Fruit fly (Drosophila melanogaster) whole organism, embryonic: Measurements from ENCODE around the gene EndoGI.

Experiments used
- BEAF-32 ChIP-seq: fragments of 200-800 bp; sonication (Bioruptor generic); optimal IDR thresholded peaks from 3 replicates; lab custom pipeline; 2017; ENCODE audit warnings: missing biosample characterization, missing genetic modification characterization, mild to moderate bottlenecking, moderate library complexity, missing genetic modification reagents
- Bteb2 ChIP-seq: fragments of 200-800 bp; sonication (Bioruptor generic); optimal IDR thresholded peaks from 2 replicates; lab custom pipeline; 2016; ENCODE audit warnings: missing biosample characterization, missing genetic modification characterization
- CG10267 ChIP-seq: fragments of 200-800 bp; sonication (Bioruptor generic); optimal IDR thresholded peaks from 2 replicates; lab custom pipeline; 2018; ENCODE audit warnings: missing biosample characterization, mild to moderate bottlenecking, missing genetic modification characterization, moderate library complexity
- CG10654 ChIP-seq: fragments of 200-800 bp; sonication (Bioruptor generic); optimal IDR thresholded peaks from 2 replicates; lab custom pipeline; 2016; ENCODE audit warnings: missing biosample characterization, missing genetic modification characterization
- CG12071 ChIP-seq: fragments of 200-800 bp; sonication (Bioruptor generic); optimal IDR thresholded peaks from 3 replicates; lab custom pipeline; 2018; ENCODE audit warnings: missing biosample characterization, mild to moderate bottlenecking, missing genetic modification characterization
- CG12155 ChIP-seq: fragments of 200-800 bp; sonication (Bioruptor generic); optimal IDR thresholded peaks from 3 replicates; lab custom pipeline; 2016; ENCODE audit warnings: missing biosample characterization, missing genetic modification characterization
- CG12299 ChIP-seq: fragments of 200-800 bp; sonication (Bioruptor generic); optimal IDR thresholded peaks from 2 replicates; lab custom pipeline; 2018; ENCODE audit warnings: missing biosample characterization, mild to moderate bottlenecking, missing genetic modification characterization
- CG12659 ChIP-seq: fragments of 200-800 bp; sonication (Bioruptor generic); optimal IDR thresholded peaks from 3 replicates; lab custom pipeline; 2017; ENCODE audit warnings: mild to moderate bottlenecking, missing biosample characterization, missing genetic modification reagents, missing genetic modification characterization
- CG14710 ChIP-seq: fragments of 200-800 bp; sonication (Bioruptor generic); optimal IDR thresholded peaks from 3 replicates; lab custom pipeline; 2019; ENCODE audit warnings: missing biosample characterization, mild to moderate bottlenecking, missing genetic modification characterization, moderate library complexity
- CG15073 ChIP-seq: fragments of 200-800 bp; sonication (Bioruptor generic); optimal IDR thresholded peaks from 2 replicates; lab custom pipeline; 2016; ENCODE audit warnings: missing biosample characterization, missing genetic modification characterization
- CG15479 ChIP-seq: fragments of 200-800 bp; sonication (Bioruptor generic); optimal IDR thresholded peaks from 3 replicates; lab custom pipeline; 2019; ENCODE audit warnings: missing biosample characterization, mild to moderate bottlenecking, missing genetic modification characterization, moderate library complexity
- CG16779 ChIP-seq: fragments of 200-800 bp; sonication (Bioruptor generic); IDR thresholded peaks from 2 replicates; pipeline ENCODE4 v1.3.6; 2022; ENCODE audit warnings: missing biosample characterization, missing genetic modification characterization
- CG16813 ChIP-seq: fragments of 200-800 bp; sonication (Bioruptor generic); IDR thresholded peaks from 3 replicates; pipeline ENCODE4 v1.3.6; 2022; ENCODE audit warnings: missing biosample characterization, missing genetic modification characterization; ENCODE audit not compliant: partially characterized antibody
- CG18011 ChIP-seq: fragments of 200-800 bp; sonication (Bioruptor generic); optimal IDR thresholded peaks from 2 replicates; lab custom pipeline; 2017; ENCODE audit warnings: missing biosample characterization, missing genetic modification characterization, mild to moderate bottlenecking, moderate library complexity, missing genotype
- CG1832 ChIP-seq: fragments of 200-800 bp; sonication (Bioruptor generic); optimal IDR thresholded peaks from 2 replicates; lab custom pipeline; 2017; ENCODE audit warnings: missing biosample characterization, mild to moderate bottlenecking, missing genetic modification characterization, inconsistent platforms
- CG2199 ChIP-seq: fragments of 200-800 bp; sonication (Bioruptor generic); IDR thresholded peaks from 3 replicates; pipeline ENCODE4 v1.3.6; 2022; ENCODE audit warnings: missing biosample characterization, missing genetic modification characterization
- CG31224 ChIP-seq: fragments of 200-800 bp; sonication (Bioruptor generic); IDR thresholded peaks from 2 replicates; pipeline ENCODE4 v1.3.6; 2022; ENCODE audit warnings: missing biosample characterization, missing genetic modification characterization
- CG32767 ChIP-seq: fragments of 200-800 bp; sonication (Bioruptor generic); IDR thresholded peaks from 2 replicates; pipeline ENCODE4 v1.3.6; 2022; ENCODE audit warnings: missing biosample characterization, missing genetic modification characterization
- CG4820 ChIP-seq: fragments of 200-800 bp; sonication (Bioruptor generic); optimal IDR thresholded peaks from 3 replicates; lab custom pipeline; 2016; ENCODE audit warnings: missing biosample characterization, missing genetic modification characterization
- CG5953 ChIP-seq: fragments of 200-800 bp; sonication (Bioruptor generic); IDR thresholded peaks from 2 replicates; pipeline ENCODE4 v1.3.6; 2022; ENCODE audit warnings: missing biosample characterization, missing genetic modification characterization
- CG8388 ChIP-seq: fragments of 200-800 bp; sonication (Bioruptor generic); optimal IDR thresholded peaks from 2 replicates; lab custom pipeline; 2019; ENCODE audit warnings: missing biosample characterization, mild to moderate bottlenecking, missing genetic modification characterization, moderate library complexity
- CG8924 ChIP-seq: fragments of 200-800 bp; optimal IDR thresholded peaks from 3 replicates; lab custom pipeline; 2019; ENCODE audit warnings: missing biosample characterization, mild to moderate bottlenecking, missing genetic modification characterization, moderate library complexity
- CG9797 ChIP-seq: fragments of 200-800 bp; sonication (Bioruptor generic); optimal IDR thresholded peaks from 3 replicates; lab custom pipeline; 2018; ENCODE audit warnings: missing biosample characterization, mild to moderate bottlenecking, missing genetic modification characterization
- CTCF ChIP-seq: fragments of 200-800 bp; sonication (Bioruptor generic); optimal IDR thresholded peaks from 2 replicates; lab custom pipeline; 2017; ENCODE audit warnings: missing biosample characterization, mild to moderate bottlenecking, missing genetic modification characterization, moderate library complexity
- CoRest ChIP-seq: fragments of 200-800 bp; sonication (Bioruptor generic); optimal IDR thresholded peaks from 3 replicates; lab custom pipeline; 2018; ENCODE audit warnings: missing biosample characterization, mild to moderate bottlenecking, missing genetic modification characterization, moderate library complexity
- D ChIP-seq, 2 experiments: fragments of 200-800 bp in 1 of 2; fragments of >200 bp in 1 of 2; sonication (Bioruptor generic) in 1 of 2; optimal IDR thresholded peaks; 2 replicates in 1 of 2; 3 replicates in 1 of 2; lab custom pipeline; 2017; ENCODE audit warnings: mild to moderate bottlenecking in 1 of 2, missing biosample characterization in 1 of 2, missing genetic modification characterization in 1 of 2, missing genetic modification reagents in 1 of 2
- Dp ChIP-seq: fragments of 200-800 bp; sonication (Bioruptor generic); optimal IDR thresholded peaks from 2 replicates; lab custom pipeline; 2018; ENCODE audit warnings: missing biosample characterization, mild to moderate bottlenecking, missing genetic modification characterization, moderate library complexity
- E2f2 ChIP-seq: fragments of 200-800 bp; sonication (Bioruptor generic); IDR thresholded peaks from 2 replicates; pipeline ENCODE4 v1.3.6; 2022; ENCODE audit warnings: missing biosample characterization, missing genetic modification characterization
- Kr ChIP-seq: fragments of 200-800 bp; sonication (Bioruptor generic); optimal IDR thresholded peaks from 2 replicates; lab custom pipeline; 2017; ENCODE audit warnings: missing biosample characterization, mild to moderate bottlenecking, missing genetic modification characterization
- Ssrp ChIP-seq: fragments of 200-800 bp; sonication (Bioruptor generic); optimal IDR thresholded peaks from 2 replicates; lab custom pipeline; 2018; ENCODE audit warnings: missing biosample characterization, mild to moderate bottlenecking, missing genetic modification characterization, moderate library complexity
- Stat92E ChIP-seq, 3 experiments: fragments of >200 bp in 2 of 3; fragments of 200-800 bp in 1 of 3; sonication (Bioruptor generic) in 1 of 3; optimal IDR thresholded peaks; 2 replicates each; lab custom pipeline; 2017 to 2019; ENCODE audit warnings: missing biosample characterization in 3 of 3, missing genetic modification characterization in 3 of 3, mild to moderate bottlenecking in 1 of 3, moderate library complexity in 1 of 3
- crol ChIP-seq: fragments of 200-800 bp; sonication (Bioruptor generic); IDR thresholded peaks from 2 replicates; pipeline ENCODE4 v1.3.6; 2022; ENCODE audit warnings: missing biosample characterization, missing genetic modification characterization
- crp ChIP-seq, 2 experiments: fragments of 200-800 bp; sonication (Bioruptor generic); optimal IDR thresholded peaks; 2 replicates in 1 of 2; 3 replicates in 1 of 2; lab custom pipeline; 2017; ENCODE audit warnings: missing biosample characterization in 2 of 2, missing genetic modification characterization in 2 of 2, mild to moderate bottlenecking in 1 of 2, moderate library complexity in 1 of 2
- ewg ChIP-seq: fragments of 200-800 bp; sonication (Bioruptor generic); optimal IDR thresholded peaks from 3 replicates; lab custom pipeline; 2017; ENCODE audit warnings: mild to moderate bottlenecking, missing biosample characterization, missing genetic modification reagents, missing genetic modification characterization
- gfzf ChIP-seq: fragments of 200-800 bp; sonication (Bioruptor generic); optimal IDR thresholded peaks from 2 replicates; lab custom pipeline; 2016; ENCODE audit warnings: missing biosample characterization, mild to moderate bottlenecking, missing genetic modification characterization, moderate library complexity
- grau ChIP-seq: fragments of 200-800 bp; optimal IDR thresholded peaks from 3 replicates; lab custom pipeline; 2019; ENCODE audit warnings: missing biosample characterization, mild to moderate bottlenecking, missing genetic modification characterization, moderate library complexity
- hth ChIP-seq: fragments of >200 bp; optimal IDR thresholded peaks from 2 replicates; lab custom pipeline; 2017; ENCODE audit warnings: inconsistent platforms
- jumu ChIP-seq: fragments of 200-800 bp; sonication (Bioruptor generic); optimal IDR thresholded peaks from 3 replicates; lab custom pipeline; 2016; ENCODE audit warnings: missing biosample characterization, missing genetic modification characterization
- kay ChIP-seq: fragments of 200-800 bp; sonication (Bioruptor generic); optimal IDR thresholded peaks from 2 replicates; lab custom pipeline; 2016; ENCODE audit warnings: missing biosample characterization, missing genetic modification characterization
- knrl ChIP-seq: fragments of 200-800 bp; sonication (Bioruptor generic); IDR thresholded peaks from 3 replicates; pipeline ENCODE4 v1.3.6; 2022; ENCODE audit warnings: missing biosample characterization, missing genetic modification characterization; ENCODE audit not compliant: partially characterized antibody
- pho ChIP-seq: fragments of 200-800 bp; sonication (Bioruptor generic); optimal IDR thresholded peaks from 2 replicates; lab custom pipeline; 2016; ENCODE audit warnings: missing biosample characterization, missing genetic modification characterization
- prd ChIP-seq, 3 experiments: fragments of >200 bp in 2 of 3; fragments of 200-800 bp in 1 of 3; sonication (Bioruptor generic) in 1 of 3; optimal IDR thresholded peaks in 2 of 3; IDR thresholded peaks in 1 of 3; 2 replicates in 2 of 3; 3 replicates in 1 of 3; pipeline versions ENCODE4 v1.3.6 to Lab custom; 2017 to 2022; ENCODE audit warnings: missing biosample characterization in 1 of 3, missing genetic modification characterization in 1 of 3
- pzg ChIP-seq: fragments of 200-800 bp; sonication (Bioruptor generic); optimal IDR thresholded peaks from 3 replicates; lab custom pipeline; 2018; ENCODE audit warnings: missing biosample characterization, mild to moderate bottlenecking, missing genetic modification characterization, moderate library complexity
- repo ChIP-seq: fragments of 200-800 bp; sonication (Bioruptor generic); optimal IDR thresholded peaks from 2 replicates; lab custom pipeline; 2016; ENCODE audit warnings: missing biosample characterization, missing genetic modification characterization
- row ChIP-seq: fragments of 200-800 bp; sonication (Bioruptor generic); IDR thresholded peaks from 3 replicates; pipeline ENCODE4 v1.3.6; 2022; ENCODE audit warnings: missing biosample characterization, missing genetic modification characterization
- sd ChIP-seq: fragments of 200-800 bp; sonication (Bioruptor generic); optimal IDR thresholded peaks from 3 replicates; lab custom pipeline; 2018; ENCODE audit warnings: missing biosample characterization, mild to moderate bottlenecking, missing genetic modification characterization, moderate library complexity
- stwl ChIP-seq: fragments of 200-800 bp; sonication (Bioruptor generic); optimal IDR thresholded peaks from 3 replicates; lab custom pipeline; 2018; ENCODE audit warnings: missing biosample characterization, mild to moderate bottlenecking, missing genetic modification characterization, moderate library complexity
- tio ChIP-seq: fragments of 200-800 bp; sonication (Bioruptor generic); optimal IDR thresholded peaks from 2 replicates; lab custom pipeline; 2017; ENCODE audit warnings: missing biosample characterization, missing genetic modification characterization, inconsistent platforms
- zf30C ChIP-seq: fragments of 200-800 bp; sonication (Bioruptor generic); optimal IDR thresholded peaks from 3 replicates; lab custom pipeline; 2018; ENCODE audit warnings: missing biosample characterization, mild to moderate bottlenecking, missing genetic modification characterization

The EndoGI gene

DNA sequence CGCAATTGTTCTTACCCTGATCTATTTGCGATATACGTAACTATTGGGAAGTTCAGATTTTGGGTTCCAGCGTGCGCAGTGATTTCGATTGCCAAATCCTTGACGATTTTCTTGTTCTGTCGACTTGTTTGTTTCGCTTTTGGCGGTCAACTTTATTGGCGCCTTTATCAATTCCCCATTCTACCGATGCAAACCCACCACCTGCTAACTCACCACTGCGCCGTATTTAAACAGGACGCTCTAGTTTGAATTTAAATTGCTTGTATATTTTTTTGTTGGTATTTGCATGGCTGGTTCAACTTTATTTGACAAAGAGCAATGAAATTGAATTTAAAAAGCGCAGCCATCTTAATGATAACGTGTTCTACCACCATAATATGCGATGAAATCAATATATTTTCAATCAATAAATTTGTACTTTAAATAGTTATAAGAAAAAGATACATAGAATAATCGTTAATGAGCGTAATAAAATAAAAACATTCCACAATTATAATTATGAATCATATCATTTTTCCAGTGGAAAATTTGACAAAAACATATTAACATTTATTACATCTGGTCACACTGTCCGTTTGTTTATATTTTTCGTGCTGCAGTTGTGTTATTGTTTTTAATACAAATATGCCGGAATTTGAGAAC is 4.2 kb downstream of the EndoGI start, which contains the start of the genes twe and CG4935 (continued):
- no peak for TF ChIP-seq CG32767 (GFP tag; lab: Robert Waterston, UW)
- TF ChIP-seq pzg (GFP tag; lab: Kevin White, UChicago), result peak; percentile 11
- no peak for TF ChIP-seq CG10654
- TF ChIP-seq CG12155 (GFP tag; lab: Kevin White, UChicago), result no peak
- peak; percentile 29 for TF ChIP-seq kay (GFP tag; lab: Kevin White, UChicago)
- no peak for TF ChIP-seq prd (optimal IDR thresholded peaks at IDR 0.05; lab: Kevin White, UChicago)
- no peak for TF ChIP-seq prd (GFP tag; IDR thresholded peaks at IDR 0.05; lab: Robert Waterston, UW)
- TF ChIP-seq knrl, result no peak
- peak; percentile 3 for TF ChIP-seq CG12299
- no peak for TF ChIP-seq repo (GFP tag; lab: Kevin White, UChicago)
- TF ChIP-seq CG8388, result peak; percentile 30
- peak; percentile 17 for TF ChIP-seq pho
- TF ChIP-seq row (GFP tag; lab: Robert Waterston, UW), result peak; percentile 26; the same call in 1 of the 3 replicates
- TF ChIP-seq grau (tag; lab: Kevin White, UChicago), result peak; percentile 14
- peak; percentile 37 for TF ChIP-seq CTCF (GFP tag; lab: Kevin White, UChicago)
- TF ChIP-seq CG9797 (GFP tag; lab: Kevin White, UChicago), result peak; percentile 19
- TF ChIP-seq tio (GFP tag; lab: Kevin White, UChicago), result no peak
- TF ChIP-seq jumu (GFP tag; lab: Kevin White, UChicago), result no peak
- TF ChIP-seq Ssrp, result peak; percentile 44
- TF ChIP-seq CG16813 (GFP tag; lab: Robert Waterston, UW), result no peak
- peak; percentile 26 for TF ChIP-seq CG12659 (GFP tag; lab: Kevin White, UChicago)
- TF ChIP-seq CG14710, result peak; percentile 34
- TF ChIP-seq CoRest (tag; lab: Kevin White, UChicago), result peak; percentile 59
- no peak for TF ChIP-seq Bteb2 (GFP tag; lab: Kevin White, UChicago)
- no peak for TF ChIP-seq CG12071 (GFP tag; lab: Kevin White, UChicago)
- peak; percentile 9 for TF ChIP-seq BEAF-32
- TF ChIP-seq sd, result peak; percentile 27
- peak; percentile 26 for TF ChIP-seq CG10267 (tag; lab: Kevin White, UChicago)
- TF ChIP-seq Dp, result peak; percentile 70
- peak; percentile 77 for TF ChIP-seq E2f2 (GFP tag; lab: Robert Waterston, UW)
- TF ChIP-seq gfzf, result peak; percentile 55
- TF ChIP-seq CG8924, result peak; percentile 27
- peak; percentile 22 for TF ChIP-seq ewg (GFP tag; lab: Kevin White, UChicago)
- peak; percentile 20 for TF ChIP-seq zf30C
- no peak for TF ChIP-seq hth (lab: Kevin White, UChicago)
- TF ChIP-seq, all 482 proteins: peak for 31

DNA sequence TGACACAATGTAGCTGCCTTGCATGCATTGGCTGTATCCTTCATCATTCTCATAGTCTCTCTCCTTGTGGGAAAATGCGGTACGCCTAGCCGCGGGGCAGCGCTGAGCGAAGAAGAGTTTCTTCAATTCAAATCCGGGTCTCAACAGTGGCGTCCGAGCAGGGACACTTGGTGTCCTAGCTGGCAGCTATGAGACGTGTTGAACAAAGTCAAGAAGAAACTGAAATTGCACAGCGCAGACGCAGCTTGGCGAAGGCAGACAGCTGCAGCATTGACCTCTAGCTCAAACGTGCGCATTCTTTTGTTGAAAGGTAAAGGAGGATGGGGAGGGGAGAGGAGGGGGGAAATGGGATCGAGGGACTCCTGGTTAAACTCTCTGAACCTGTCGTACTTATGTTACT is 6.2 kb downstream of the EndoGI start:
- TF ChIP-seq crp (GFP tag; optimal IDR thresholded peaks at IDR 0.05; lab: Kevin White, UChicago), result no peak
- peak; percentile 36 for TF ChIP-seq stwl (tag; lab: Kevin White, UChicago)
- 0 out of 3 replicates have a peak, but pooled peaks have one; percentile 72 for TF ChIP-seq CG2199
- peak; percentile 19 for TF ChIP-seq ewg (GFP tag; lab: Kevin White, UChicago)
- TF ChIP-seq Stat92E (GFP tag; optimal IDR thresholded peaks at IDR 0.05; lab: Kevin White, UChicago), result no peak
- peak; percentile 11 for TF ChIP-seq CG15479 (GFP tag; lab: Kevin White, UChicago)
- no peak for TF ChIP-seq CG31224 (GFP tag; lab: Robert Waterston, UW)
- no peak for TF ChIP-seq CG4820 (GFP tag; lab: Kevin White, UChicago)
- peak; percentile 14; the same call in 1 of the 3 replicates for TF ChIP-seq knrl
- TF ChIP-seq CG5953 (GFP tag; lab: Robert Waterston, UW), result 0 out of 2 replicates have a peak, but pooled peaks have one; percentile 36
- peak; percentile 15 for TF ChIP-seq CG1832
- no peak for TF ChIP-seq Kr
- TF ChIP-seq crol (GFP tag; lab: Robert Waterston, UW), result peak; percentile 57; the same call in 1 of the 2 replicates
- peak; percentile 94 for TF ChIP-seq CG18011 (GFP tag; lab: Kevin White, UChicago)
- TF ChIP-seq CG16779, result peak; percentile 32; the same call in 1 of the 2 replicates
- peak; percentile 4 for TF ChIP-seq D (optimal IDR thresholded peaks at IDR 0.05; lab: Kevin White, UChicago)
- TF ChIP-seq D (GFP tag; optimal IDR thresholded peaks at IDR 0.05; lab: Kevin White, UChicago), result no peak
- TF ChIP-seq CG15073 (GFP tag; lab: Kevin White, UChicago), result peak; percentile 86
